ENCODE assay signal across 3 fruit fly cellular contexts in genomic region chrX:8413513-8414113, dm6.
TF ChIP-seq lines count a peak whose summit lies in the region.

No protein-coding gene starts in this region.

- TF ChIP-seq CTCF in whole organism, embryonic (GFP tag; optimal IDR thresholded peaks at IDR 0.05; lab: Kevin White, UChicago), result no peak

TF ChIP-seq in whole organism, adult, 20 proteins besides CTCF, POLR2A, EP300 and RAD21:
- TF ChIP-seq kay (GFP tag; lab: Kevin White, UChicago; ENCODE audit: borderline replicate concordance) (peak; percentile 34), toe (GFP tag; optimal IDR thresholded peaks at IDR 0.05; lab: Kevin White, UChicago) (no peak), bab1 (GFP tag; optimal IDR thresholded peaks at IDR 0.05; lab: Kevin White, UChicago) (peak; percentile 13), tj (GFP tag; optimal IDR thresholded peaks at IDR 0.05; lab: Kevin White, UChicago) (peak; percentile 93)

TF ChIP-seq in whole organism, embryonic, 481 proteins besides CTCF, POLR2A, EP300 and RAD21 (continues in another document):
- TF ChIP-seq usp (GFP tag; optimal IDR thresholded peaks at IDR 0.05; lab: Kevin White, UChicago), result no peak
- TF ChIP-seq PHDP (tag; optimal IDR thresholded peaks at IDR 0.05; lab: Kevin White, UChicago), result no peak
- no peak for TF ChIP-seq luna (GFP tag; optimal IDR thresholded peaks at IDR 0.05; lab: Kevin White, UChicago)
- TF ChIP-seq CG8478 (optimal IDR thresholded peaks at IDR 0.05; lab: Kevin White, UChicago), result no peak
- no peak for TF ChIP-seq MBD-R2 (GFP tag; IDR thresholded peaks at IDR 0.05; lab: Robert Waterston, UW)
- TF ChIP-seq slou (GFP tag; optimal IDR thresholded peaks at IDR 0.05; lab: Kevin White, UChicago), result no peak
- TF ChIP-seq zfh2 (GFP tag; optimal IDR thresholded peaks at IDR 0.05; lab: Kevin White, UChicago), result no peak
- TF ChIP-seq HLH4C (GFP tag; IDR thresholded peaks at IDR 0.05; lab: Robert Waterston, UW; ENCODE audit: partially characterized antibody), result no peak
- no peak for TF ChIP-seq CG5180 (GFP tag; optimal IDR thresholded peaks at IDR 0.05; lab: Kevin White, UChicago)
- no peak for TF ChIP-seq Dip3 (GFP tag; optimal IDR thresholded peaks at IDR 0.05; lab: Kevin White, UChicago)
- no peak for TF ChIP-seq Lpt (GFP tag; optimal IDR thresholded peaks at IDR 0.05; lab: Kevin White, UChicago)
- TF ChIP-seq CG11093 (GFP tag; IDR thresholded peaks at IDR 0.05; lab: Robert Waterston, UW), result no peak
- no peak for TF ChIP-seq chinmo (GFP tag; IDR thresholded peaks at IDR 0.05; lab: Robert Waterston, UW; ENCODE audit: partially characterized antibody)
- no peak for TF ChIP-seq CG34422 (GFP tag; IDR thresholded peaks at IDR 0.05; lab: Robert Waterston, UW)
- TF ChIP-seq Sox100B (GFP tag; optimal IDR thresholded peaks at IDR 0.05; lab: Kevin White, UChicago), result no peak
- no peak for TF ChIP-seq her (GFP tag; optimal IDR thresholded peaks at IDR 0.05; lab: Kevin White, UChicago)
- TF ChIP-seq CG9727 (GFP tag; optimal IDR thresholded peaks at IDR 0.05; lab: Kevin White, UChicago), result no peak
- peak; percentile 44 for TF ChIP-seq CG34376 (GFP tag; optimal IDR thresholded peaks at IDR 0.05; lab: Kevin White, UChicago)
- TF ChIP-seq Adf1 (GFP tag; IDR thresholded peaks at IDR 0.05; lab: Robert Waterston, UW), result no peak
- TF ChIP-seq inv (GFP tag; IDR thresholded peaks at IDR 0.05; lab: Robert Waterston, UW; ENCODE audit: partially characterized antibody), result no peak
- TF ChIP-seq ssp (GFP tag; IDR thresholded peaks at IDR 0.05; lab: Robert Waterston, UW), result no peak
- TF ChIP-seq Jarid2 (GFP tag; optimal IDR thresholded peaks at IDR 0.05; lab: Kevin White, UChicago), result no peak
- no peak for TF ChIP-seq CG10321 (GFP tag; IDR thresholded peaks at IDR 0.05; lab: Robert Waterston, UW)
- no peak for TF ChIP-seq CG32532 (GFP tag; IDR thresholded peaks at IDR 0.05; lab: Robert Waterston, UW)
- TF ChIP-seq sug (tag; optimal IDR thresholded peaks at IDR 0.05; lab: Kevin White, UChicago), result peak; percentile 42
- TF ChIP-seq NC2β (GFP tag; optimal IDR thresholded peaks at IDR 0.05; lab: Kevin White, UChicago), result no peak
- TF ChIP-seq CG11696 (GFP tag; IDR thresholded peaks at IDR 0.05; lab: Robert Waterston, UW), result no peak
- TF ChIP-seq TFAM (GFP tag; optimal IDR thresholded peaks at IDR 0.05; lab: Kevin White, UChicago), result no peak
- TF ChIP-seq CG6272 (GFP tag; IDR thresholded peaks at IDR 0.05; lab: Robert Waterston, UW), result no peak
- TF ChIP-seq sima (GFP tag; optimal IDR thresholded peaks at IDR 0.05; lab: Kevin White, UChicago), result no peak
- TF ChIP-seq cg (GFP tag; optimal IDR thresholded peaks at IDR 0.05; lab: Kevin White, UChicago), result peak; percentile 15
- no peak for TF ChIP-seq Ets65A (GFP tag; lab: Kevin White, UChicago)
- TF ChIP-seq twi (tag; optimal IDR thresholded peaks at IDR 0.05; lab: Kevin White, UChicago), result no peak
- TF ChIP-seq esg (GFP tag; conservative IDR thresholded peaks at IDR 0.05; lab: Robert Waterston, UW), result no peak
- no peak for TF ChIP-seq CG4328 (GFP tag; optimal IDR thresholded peaks at IDR 0.05; lab: Kevin White, UChicago)
- TF ChIP-seq pnt (GFP tag; optimal IDR thresholded peaks at IDR 0.05; lab: Kevin White, UChicago), result no peak
- no peak for TF ChIP-seq caup (GFP tag; optimal IDR thresholded peaks at IDR 0.05; lab: Kevin White, UChicago; ENCODE audit: severe bottlenecking)
- TF ChIP-seq CG1832 (GFP tag; optimal IDR thresholded peaks at IDR 0.05; lab: Kevin White, UChicago), result no peak
- no peak for TF ChIP-seq HLHmδ (GFP tag; optimal IDR thresholded peaks at IDR 0.05; lab: Kevin White, UChicago)
- TF ChIP-seq wdn (GFP tag; IDR thresholded peaks at IDR 0.05; lab: Robert Waterston, UW), result no peak
- TF ChIP-seq mam (GFP tag; optimal IDR thresholded peaks at IDR 0.05; lab: Kevin White, UChicago), result no peak
- TF ChIP-seq CG2120 (GFP tag; optimal IDR thresholded peaks at IDR 0.05; lab: Kevin White, UChicago), result peak; percentile 2
- TF ChIP-seq NK7.1 (GFP tag; optimal IDR thresholded peaks at IDR 0.05; lab: Kevin White, UChicago), result no peak
- no peak for TF ChIP-seq zen2 (GFP tag; IDR thresholded peaks at IDR 0.05; lab: Robert Waterston, UW; ENCODE audit: partially characterized antibody)
- TF ChIP-seq BtbVII (GFP tag; optimal IDR thresholded peaks at IDR 0.05; lab: Kevin White, UChicago), result no peak
- no peak for TF ChIP-seq CG12942 (GFP tag; optimal IDR thresholded peaks at IDR 0.05; lab: Kevin White, UChicago)

TF ChIP-seq in whole organism, wandering third instar larva, 38 proteins besides CTCF, POLR2A, EP300 and RAD21:
- no peak for TF ChIP-seq Myc (optimal IDR thresholded peaks at IDR 0.05; lab: Kevin White, UChicago)
- no peak for TF ChIP-seq brk (GFP tag; optimal IDR thresholded peaks at IDR 0.05; lab: Kevin White, UChicago)
- TF ChIP-seq h (GFP tag; optimal IDR thresholded peaks at IDR 0.05; lab: Kevin White, UChicago), result no peak
- TF ChIP-seq tai (GFP tag; optimal IDR thresholded peaks at IDR 0.05; lab: Kevin White, UChicago), result no peak
- TF ChIP-seq Vsx2 (GFP tag; optimal IDR thresholded peaks at IDR 0.05; lab: Kevin White, UChicago; ENCODE audit: partially characterized antibody), result no peak
- peak; percentile 60 for TF ChIP-seq fru (GFP tag; optimal IDR thresholded peaks at IDR 0.05; lab: Kevin White, UChicago)
- no peak for TF ChIP-seq Rel (GFP tag; optimal IDR thresholded peaks at IDR 0.05; lab: Kevin White, UChicago)
- TF ChIP-seq Rel (tag; optimal IDR thresholded peaks at IDR 0.05; lab: Kevin White, UChicago), result peak; percentile 60
- no peak for TF ChIP-seq sage (GFP tag; optimal IDR thresholded peaks at IDR 0.05; lab: Kevin White, UChicago)
TF ChIP-seq in whole organism, wandering third instar larva: peak in this region for 2.
